Fruit fly (Drosophila melanogaster): ENCODE measurements around the gene Obp28a.

Obp28a gene

DNA sequence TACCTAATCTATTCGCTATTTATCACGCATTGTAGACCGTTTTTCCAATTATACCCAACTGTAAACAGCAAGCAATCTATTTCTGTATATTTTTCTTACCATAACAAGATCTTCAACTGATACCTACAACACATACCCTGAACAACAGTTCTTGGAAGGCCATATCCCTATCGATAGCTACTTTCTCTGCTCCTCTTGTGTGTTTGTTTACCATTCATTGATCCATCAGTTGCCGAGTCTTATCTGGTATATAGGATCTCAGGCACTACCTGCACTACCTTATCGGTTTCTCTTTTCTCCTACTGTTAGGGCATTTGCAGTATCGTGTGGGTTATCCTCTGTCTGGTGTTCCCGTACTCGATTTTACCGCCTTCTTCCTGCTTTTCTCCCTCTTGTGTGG, 29.0 kb upstream of the Obp28a start:
- TF ChIP-seq CTCF (optimal IDR thresholded peaks at IDR 0.05): no peak
- no peak for TF ChIP-seq CG8478 (optimal IDR thresholded peaks at IDR 0.05)

DNA sequence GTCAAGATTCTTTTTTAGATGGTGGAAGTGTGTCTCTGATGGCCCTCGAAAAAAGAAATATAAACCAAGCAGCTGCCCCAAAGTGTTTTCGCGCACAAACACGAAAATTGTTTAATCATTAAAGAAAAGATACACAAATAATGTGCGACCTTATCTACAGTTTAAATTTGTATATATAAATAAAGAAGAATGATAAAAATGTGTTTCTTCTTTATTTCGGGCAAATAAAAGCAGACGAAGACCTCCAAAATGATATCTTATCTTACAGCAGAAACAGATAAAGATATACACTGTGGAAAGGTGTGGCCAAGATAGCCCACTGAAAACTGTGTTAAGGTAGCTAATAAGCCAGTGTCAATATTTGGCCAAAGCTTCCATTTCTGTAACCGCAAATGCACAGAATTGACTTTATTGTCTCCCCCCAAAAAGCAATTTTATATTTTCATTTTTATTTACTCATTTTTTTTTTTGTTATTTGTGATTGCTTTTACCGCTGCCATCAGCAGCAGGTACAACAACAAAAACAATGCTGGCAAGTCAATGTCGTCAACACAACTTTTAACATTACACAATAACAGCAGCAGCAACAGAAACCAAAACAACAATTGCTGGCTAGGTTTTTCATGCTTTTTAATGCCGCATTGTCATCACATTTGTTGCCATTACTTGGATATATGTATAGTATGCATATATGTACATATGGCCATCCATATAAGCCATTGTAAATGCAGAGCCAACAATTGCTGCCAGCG, 28.1 kb upstream of the Obp28a start:
- no peak for TF ChIP-seq CG8478 (optimal IDR thresholded peaks at IDR 0.05)
- TF ChIP-seq CTCF (optimal IDR thresholded peaks at IDR 0.05): no peak

- TF ChIP-seq CG8478 (optimal IDR thresholded peaks at IDR 0.05) (no peak), CTCF (optimal IDR thresholded peaks at IDR 0.05) (no peak)
These were observed 26.4 kb upstream of the Obp28a start for dm6 chr2L:7523564-7523963.

DNA sequence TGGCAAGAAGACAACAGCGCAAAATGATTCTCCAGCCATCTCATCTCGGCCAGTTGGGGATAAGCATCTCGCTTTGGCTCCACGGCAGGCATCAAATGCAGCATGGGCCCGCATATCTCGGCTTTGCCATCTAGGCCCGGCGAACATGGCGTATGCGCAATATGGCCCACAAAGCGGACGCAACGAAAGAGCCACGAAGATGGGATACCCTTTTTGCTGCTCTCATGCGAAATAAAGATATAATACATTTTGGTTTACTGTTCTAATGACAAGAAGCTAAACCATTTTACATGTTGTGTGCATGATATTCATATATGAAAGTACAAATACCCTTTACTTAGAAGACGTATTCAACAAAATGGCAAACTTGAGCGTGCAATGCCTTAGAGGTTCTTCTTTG, 25.6 kb upstream of the Obp28a start:
- no peak for TF ChIP-seq CTCF (optimal IDR thresholded peaks at IDR 0.05)
- TF ChIP-seq CG8478 (optimal IDR thresholded peaks at IDR 0.05): no peak

DNA sequence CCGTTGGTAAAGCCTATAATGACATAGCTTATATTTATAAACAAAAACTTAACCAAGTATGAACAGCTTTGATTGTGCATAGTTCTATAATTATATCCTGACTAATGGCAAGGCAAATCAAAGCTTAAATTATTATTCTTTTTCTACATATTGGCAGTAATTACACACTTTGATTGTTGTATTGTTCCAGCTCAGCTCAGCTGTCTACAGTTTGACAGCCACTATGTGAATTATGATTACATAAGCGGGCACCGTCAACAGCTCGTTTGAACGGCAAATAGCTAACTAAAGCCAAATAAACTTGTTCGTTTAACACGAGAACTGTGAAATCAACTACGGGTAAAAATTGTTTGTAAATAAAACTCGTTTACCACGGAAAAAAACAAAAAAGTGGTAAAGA, 24.5 kb upstream of the Obp28a start:
- TF ChIP-seq CTCF (optimal IDR thresholded peaks at IDR 0.05) (no peak), CG8478 (optimal IDR thresholded peaks at IDR 0.05) (no peak)

dm6 chr2L:7520575-7520974, 23.4 kb upstream of the Obp28a start:
- TF ChIP-seq CTCF (optimal IDR thresholded peaks at IDR 0.05): no peak
- TF ChIP-seq CG8478 (optimal IDR thresholded peaks at IDR 0.05): no peak

DNA sequence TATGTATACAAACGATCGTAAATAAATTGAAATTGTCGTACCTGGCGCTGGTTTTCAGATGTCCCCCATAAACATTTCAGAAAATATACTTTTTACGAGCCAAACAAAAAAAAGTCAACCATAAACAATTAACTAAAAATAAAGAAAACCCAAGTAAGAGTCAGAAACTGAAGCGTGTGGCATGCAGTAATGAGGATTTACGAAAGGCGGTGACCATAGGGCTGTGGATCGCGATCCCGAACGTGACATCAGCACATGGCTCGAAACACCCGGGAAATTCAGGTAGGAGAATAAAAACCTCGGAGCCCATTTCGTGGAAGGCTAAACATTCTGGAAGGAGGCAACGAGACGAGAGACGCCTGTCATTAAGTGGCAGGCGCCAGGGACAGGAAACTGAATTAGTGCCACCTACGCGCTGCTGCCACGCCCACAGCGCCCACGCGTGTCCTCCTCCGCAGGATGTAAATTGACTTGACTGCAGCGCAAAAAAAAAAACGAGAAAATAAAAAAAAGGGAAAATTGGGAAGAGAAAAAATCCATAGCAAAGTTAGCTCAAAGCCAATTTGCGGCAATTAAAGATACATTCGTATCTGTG, 22.5 kb upstream of the Obp28a start:
- TF ChIP-seq CG8478 (optimal IDR thresholded peaks at IDR 0.05) (no peak), CTCF (optimal IDR thresholded peaks at IDR 0.05) (no peak)

DNA sequence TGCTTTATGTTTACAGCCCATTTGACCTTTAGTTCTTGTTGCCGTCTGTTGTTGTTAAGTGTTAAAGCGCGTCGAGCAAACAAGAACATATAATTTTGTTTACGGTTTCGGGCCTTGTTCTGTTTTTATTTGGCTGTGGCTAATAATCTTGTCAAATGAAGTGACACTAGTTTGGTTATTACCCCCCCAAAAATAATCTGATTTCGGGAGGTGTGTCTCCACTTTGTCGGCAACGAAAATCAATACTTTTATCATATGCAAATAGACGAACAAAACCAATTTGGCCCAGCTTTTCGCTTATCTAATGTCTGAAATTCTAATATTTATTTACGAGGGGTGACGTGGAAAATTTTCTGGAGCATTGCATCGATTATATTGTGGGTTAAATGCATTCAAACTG, 21.7 kb upstream of the Obp28a start:
- TF ChIP-seq CG8478 (optimal IDR thresholded peaks at IDR 0.05) (no peak), CTCF (optimal IDR thresholded peaks at IDR 0.05) (no peak)

DNA sequence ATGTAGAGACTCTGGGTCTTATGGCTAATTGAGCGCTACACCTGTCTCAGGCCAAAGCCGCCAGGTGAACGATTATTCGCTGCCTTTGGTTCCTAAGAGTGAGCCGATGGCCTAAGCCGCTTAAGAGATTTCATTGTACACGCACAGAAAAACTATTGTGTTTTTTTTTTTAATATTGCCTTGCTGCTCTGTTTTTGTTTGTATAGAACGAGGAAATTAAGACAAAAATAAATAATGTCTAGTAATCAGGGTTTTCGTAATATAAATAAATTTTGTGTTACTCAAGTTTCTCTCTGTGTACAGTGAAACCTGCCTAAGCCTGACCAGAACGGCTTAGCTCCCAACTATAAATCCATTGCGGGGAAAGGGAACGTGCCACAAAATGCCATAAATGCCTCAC, 18.2 kb upstream of the Obp28a start:
- no peak for TF ChIP-seq CTCF (optimal IDR thresholded peaks at IDR 0.05)
- no peak for TF ChIP-seq CG8478 (optimal IDR thresholded peaks at IDR 0.05)

dm6 chr2L:7513321-7514059, 16.3 kb upstream of the Obp28a start:
- TF ChIP-seq CTCF (optimal IDR thresholded peaks at IDR 0.05) (no peak), CG8478 (optimal IDR thresholded peaks at IDR 0.05) (no peak)

DNA sequence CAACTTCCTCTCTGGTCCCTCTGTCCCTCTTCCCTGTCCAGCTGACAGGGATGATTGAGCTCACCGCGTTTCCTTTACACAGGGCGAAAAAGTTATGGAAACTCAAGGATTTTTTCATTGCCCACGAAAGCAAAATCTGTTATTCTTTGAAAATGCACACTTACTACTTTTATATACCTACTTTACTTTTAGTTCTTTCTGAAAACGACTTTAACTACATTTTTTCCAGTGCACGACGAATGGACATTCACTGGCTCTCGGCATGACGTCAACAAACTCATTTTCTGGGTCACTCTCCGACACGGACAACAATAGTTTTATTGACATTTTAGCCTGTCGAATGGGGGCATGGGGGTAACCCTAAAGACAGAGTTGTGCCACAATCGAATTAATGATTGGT, 15.7 kb upstream of the Obp28a start:
- TF ChIP-seq CG8478 (optimal IDR thresholded peaks at IDR 0.05) (no peak), CTCF (optimal IDR thresholded peaks at IDR 0.05) (no peak)

- no peak for TF ChIP-seq CG8478 (optimal IDR thresholded peaks at IDR 0.05)
- TF ChIP-seq CTCF (optimal IDR thresholded peaks at IDR 0.05): no peak
These were observed 11.7 kb upstream of the Obp28a start for dm6 chr2L:7508867-7509266.

- TF ChIP-seq CG8478 (optimal IDR thresholded peaks at IDR 0.05) (no peak), CTCF (optimal IDR thresholded peaks at IDR 0.05) (no peak)
These were observed 11.3 kb upstream of the Obp28a start for dm6 chr2L:7508463-7508862.

dm6 chr2L:7507447-7507846, 10.3 kb upstream of the Obp28a start:
- no peak for TF ChIP-seq CTCF (optimal IDR thresholded peaks at IDR 0.05)
- TF ChIP-seq CG8478 (optimal IDR thresholded peaks at IDR 0.05): no peak

DNA sequence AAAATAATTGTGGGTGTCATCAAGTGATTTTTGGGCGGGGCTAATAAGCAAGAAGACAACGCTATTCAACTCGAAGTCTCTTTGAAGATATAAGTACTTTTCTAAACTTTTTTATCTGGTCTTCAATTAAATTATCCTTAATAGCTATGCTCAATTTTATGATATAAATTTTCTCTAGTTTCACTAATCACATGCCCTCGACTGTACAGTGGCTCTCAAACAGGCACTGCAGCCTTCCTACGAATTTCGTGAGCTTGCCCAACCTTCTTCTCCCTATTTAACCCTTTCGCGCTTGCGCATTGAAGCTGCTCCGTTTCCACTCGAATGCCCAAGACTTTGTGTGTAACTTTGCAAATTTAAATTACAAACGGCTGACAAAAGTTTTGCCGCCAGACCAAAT, 8.8 kb upstream of the Obp28a start:
- TF ChIP-seq CTCF (optimal IDR thresholded peaks at IDR 0.05): no peak
- TF ChIP-seq CG8478 (optimal IDR thresholded peaks at IDR 0.05): no peak

DNA sequence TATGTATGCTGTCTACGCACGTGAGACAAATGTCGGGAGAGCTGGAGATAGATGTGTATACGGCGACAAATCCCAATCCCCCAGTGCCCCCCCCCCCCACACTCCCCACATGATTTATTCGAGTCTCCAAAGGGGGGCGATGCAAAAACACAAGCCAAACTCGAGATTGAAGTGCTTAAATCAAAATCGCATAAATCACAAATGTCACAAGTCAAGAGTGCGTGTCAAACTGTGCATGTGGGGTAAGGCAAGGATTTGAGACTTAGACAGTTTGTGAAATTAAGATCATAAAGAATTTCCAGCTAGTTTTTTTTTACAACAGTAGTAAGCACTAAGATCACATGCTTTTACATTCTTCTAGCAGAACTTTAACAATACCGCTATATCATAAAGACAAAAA, 7.4 kb upstream of the Obp28a start:
- TF ChIP-seq CTCF (optimal IDR thresholded peaks at IDR 0.05): no peak
